Fruit fly (Drosophila melanogaster): ENCODE data around the gene Or7a.
A peak's percentile ranks its signal among the peaks of the same experiment; 100 is the strongest.

dm6 chrX:8131693-8132313 is 33.7 kb downstream of the Or7a start, which contains the start of gene CG10958:
- no peak for TF ChIP-seq usp (GFP tag; optimal IDR thresholded peaks at IDR 0.05)
- TF ChIP-seq dsf (GFP tag; optimal IDR thresholded peaks at IDR 0.05; ENCODE audit: borderline replicate concordance), result no peak
- no peak for TF ChIP-seq Abd-B (GFP tag; optimal IDR thresholded peaks at IDR 0.05)
- no peak for TF ChIP-seq dl (GFP tag; optimal IDR thresholded peaks at IDR 0.05; ENCODE audit: insufficient read depth in 1 of 2, partially characterized antibody in 2 of 2)
- TF ChIP-seq psq (GFP tag; optimal IDR thresholded peaks at IDR 0.05), result peak; percentile 67
- TF ChIP-seq OdsH (GFP tag; optimal IDR thresholded peaks at IDR 0.05), result peak; percentile 75
- no peak for TF ChIP-seq pan (optimal IDR thresholded peaks at IDR 0.05)
